ENCODE assay signal across 3 worm cellular contexts in the genomic region with DNA sequence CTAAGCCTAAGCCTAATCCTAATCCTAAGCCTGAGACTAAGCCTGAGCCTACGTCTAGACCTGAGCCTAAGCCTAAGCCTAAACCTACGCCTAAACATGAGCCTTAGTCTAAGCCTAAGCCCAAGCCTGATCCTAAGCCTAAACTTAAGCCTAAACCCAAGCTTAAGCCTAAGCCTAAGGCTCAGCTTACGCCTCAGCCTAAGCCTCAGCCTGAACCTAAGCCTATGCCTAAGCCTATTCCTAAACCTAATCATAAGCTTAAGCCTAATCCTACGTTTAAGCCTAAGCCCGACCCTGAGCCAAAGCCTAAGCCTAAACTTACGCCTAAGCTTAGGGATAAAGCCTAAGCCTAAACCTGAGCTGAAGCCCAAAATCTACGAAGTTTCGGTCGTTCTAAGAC.
TF ChIP-seq lines count a peak whose summit lies in the region.

No protein-coding gene starts in this region.

TF ChIP-seq in whole organism, L1 larva, 84 proteins besides CTCF, POLR2A, EP300 and RAD21:
- no peak for TF ChIP-seq unc-130 (tag; optimal IDR thresholded peaks at IDR 0.05; lab: Kevin White, UChicago)
- peak; percentile 37 for TF ChIP-seq nhr-85 (tag; lab: Kevin White, UChicago)

TF ChIP-seq in whole organism, early embryonic, 17 proteins besides CTCF, POLR2A, EP300 and RAD21:
- no peak for TF ChIP-seq aly-1 (tag; optimal IDR thresholded peaks at IDR 0.05; lab: Kevin White, UChicago)
- peak; percentile 92 for TF ChIP-seq ceh-36 (tag; optimal IDR thresholded peaks at IDR 0.05; lab: Kevin White, UChicago)

TF ChIP-seq in whole organism, late embryonic, 69 proteins besides CTCF, POLR2A, EP300 and RAD21:
- TF ChIP-seq ceh-22 (tag; optimal IDR thresholded peaks at IDR 0.05; lab: Kevin White, UChicago): no peak
- no peak for TF ChIP-seq ceh-18 (tag; optimal IDR thresholded peaks at IDR 0.05; lab: Kevin White, UChicago)
- TF ChIP-seq dve-1 (tag; optimal IDR thresholded peaks at IDR 0.05; lab: Kevin White, UChicago): peak; percentile 95
